Fruit fly (Drosophila melanogaster): ENCODE data around the gene Marf.

Gene Marf

dm6 chrX:6351917-6352768 lies 13.6 kb upstream of the Marf start (continued):
- TF ChIP-seq CG8924 (tag; optimal IDR thresholded peaks at IDR 0.05) (peak; percentile 15), NC2β (GFP tag; optimal IDR thresholded peaks at IDR 0.05) (peak; percentile 25), CG15696 (tag; optimal IDR thresholded peaks at IDR 0.05) (no peak), br (optimal IDR thresholded peaks at IDR 0.05) (no peak), CG9817 (tag; optimal IDR thresholded peaks at IDR 0.05) (no peak), CG4282 (GFP tag; optimal IDR thresholded peaks at IDR 0.05) (no peak), CG7556 (GFP tag; optimal IDR thresholded peaks at IDR 0.05) (no peak), sisA (GFP tag; IDR thresholded peaks at IDR 0.05) (no peak), stc (GFP tag; IDR thresholded peaks at IDR 0.05) (no peak), da (GFP tag; optimal IDR thresholded peaks at IDR 0.05) (no peak), zen2 (GFP tag; IDR thresholded peaks at IDR 0.05; ENCODE audit: partially characterized antibody) (no peak), Asciz (GFP tag; optimal IDR thresholded peaks at IDR 0.05) (no peak), Sin3A (optimal IDR thresholded peaks at IDR 0.05) (peak; percentile 81), CG4360 (GFP tag; IDR thresholded peaks at IDR 0.05) (no peak; the same call in 1 of the 2 replicates), dysf (GFP tag; IDR thresholded peaks at IDR 0.05) (0 out of 3 replicates have a peak, but pooled peaks have one; percentile 20), MBD-R2 (GFP tag; IDR thresholded peaks at IDR 0.05) (0 out of 2 replicates have a peak, but pooled peaks have one; percentile 24), crol (GFP tag; IDR thresholded peaks at IDR 0.05) (peak; percentile 53), fd96Cb (tag; optimal IDR thresholded peaks at IDR 0.05) (no peak), danr (GFP tag; IDR thresholded peaks at IDR 0.05) (no peak), gro (GFP tag; optimal IDR thresholded peaks at IDR 0.05) (no peak), bowl (GFP tag; IDR thresholded peaks at IDR 0.05) (no peak), croc (GFP tag; conservative IDR thresholded peaks at IDR 0.05) (no peak), CG6175 (GFP tag; IDR thresholded peaks at IDR 0.05) (0 out of 3 replicates have a peak, but pooled peaks have one; percentile 21), crp (GFP tag; optimal IDR thresholded peaks at IDR 0.05) (peak in 1 of 2 experiments; percentile 18), CG9727 (GFP tag; optimal IDR thresholded peaks at IDR 0.05) (peak; percentile 44), sob (GFP tag; IDR thresholded peaks at IDR 0.05) (no peak), CG13296 (GFP tag; optimal IDR thresholded peaks at IDR 0.05) (peak; percentile 40), CG16813 (GFP tag; IDR thresholded peaks at IDR 0.05; ENCODE audit: partially characterized antibody) (no peak), amos (GFP tag; IDR thresholded peaks at IDR 0.05; ENCODE audit: partially characterized antibody) (peak; percentile 47; the same call in 1 of the 2 replicates), CG6854 (GFP tag; optimal IDR thresholded peaks at IDR 0.05) (no peak), CG8359 (GFP tag; optimal IDR thresholded peaks at IDR 0.05; ENCODE audit: borderline replicate concordance) (no peak), oc (tag; optimal IDR thresholded peaks at IDR 0.05) (peak; percentile 2), CG12219 (GFP tag; optimal IDR thresholded peaks at IDR 0.05) (no peak), Ravus (GFP tag; IDR thresholded peaks at IDR 0.05) (no peak), CG10431 (GFP tag; optimal IDR thresholded peaks at IDR 0.05) (peak; percentile 32), schlank (tag; optimal IDR thresholded peaks at IDR 0.05) (no peak), CG1024 (GFP tag; IDR thresholded peaks at IDR 0.05) (no peak), Mad (GFP tag; optimal IDR thresholded peaks at IDR 0.05) (no peak), Hey (tag; optimal IDR thresholded peaks at IDR 0.05) (no peak), CG4328 (GFP tag; optimal IDR thresholded peaks at IDR 0.05) (no peak), Rfx (GFP tag; IDR thresholded peaks at IDR 0.05) (peak; percentile 49), Ets97D (GFP tag; optimal IDR thresholded peaks at IDR 0.05) (peak; percentile 73), fd102C (GFP tag; optimal IDR thresholded peaks at IDR 0.05) (no peak), CG9609 (GFP tag; optimal IDR thresholded peaks at IDR 0.05) (no peak), gsb-n (tag; optimal IDR thresholded peaks at IDR 0.05) (no peak), vfl (GFP tag; optimal IDR thresholded peaks at IDR 0.05) (no peak), Oli (tag; optimal IDR thresholded peaks at IDR 0.05) (no peak), zfh2 (GFP tag; optimal IDR thresholded peaks at IDR 0.05) (no peak), crc (GFP tag; optimal IDR thresholded peaks at IDR 0.05) (no peak), gcm2 (GFP tag; optimal IDR thresholded peaks at IDR 0.05) (no peak)

Measured in whole organism, embryonic.